Fruit fly (Drosophila melanogaster) whole organism, embryonic: ENCODE results near the gene CG8372.
A peak's percentile ranks its signal among the peaks of the same experiment; 100 is the strongest.

Experiments used
- BtbVII ChIP-seq: fragments of 200-800 bp; sonication (Bioruptor generic); optimal IDR thresholded peaks from 3 replicates; lab custom pipeline; 2017; ENCODE audit warnings: missing biosample characterization, mild to moderate bottlenecking, missing genetic modification characterization
- CG10431 ChIP-seq: fragments of 200-800 bp; sonication (Bioruptor generic); optimal IDR thresholded peaks from 3 replicates; lab custom pipeline; 2018; ENCODE audit warnings: missing biosample characterization, mild to moderate bottlenecking, missing genetic modification characterization
- CG10565 ChIP-seq: fragments of 200-800 bp; sonication (Bioruptor generic); optimal IDR thresholded peaks from 3 replicates; lab custom pipeline; 2016; ENCODE audit warnings: missing biosample characterization, mild to moderate bottlenecking, missing genetic modification characterization
- CG11456 ChIP-seq: fragments of 200-800 bp; sonication (Bioruptor generic); IDR thresholded peaks from 3 replicates; pipeline ENCODE4 v1.3.6; 2022; ENCODE audit warnings: missing biosample characterization, missing genetic modification characterization
- CG12155 ChIP-seq: fragments of 200-800 bp; sonication (Bioruptor generic); optimal IDR thresholded peaks from 3 replicates; lab custom pipeline; 2016; ENCODE audit warnings: missing biosample characterization, missing genetic modification characterization
- CG13775 ChIP-seq: fragments of 200-800 bp; sonication (Bioruptor generic); optimal IDR thresholded peaks from 3 replicates; lab custom pipeline; 2017; ENCODE audit warnings: missing biosample characterization, mild to moderate bottlenecking, missing genetic modification characterization
- CG15479 ChIP-seq: fragments of 200-800 bp; sonication (Bioruptor generic); optimal IDR thresholded peaks from 3 replicates; lab custom pipeline; 2019; ENCODE audit warnings: missing biosample characterization, mild to moderate bottlenecking, missing genetic modification characterization, moderate library complexity
- CG17802 ChIP-seq: fragments of 200-800 bp; sonication (Bioruptor generic); optimal IDR thresholded peaks from 2 replicates; lab custom pipeline; 2018; ENCODE audit warnings: missing biosample characterization, mild to moderate bottlenecking, missing genetic modification characterization, moderate library complexity
- CG18619 ChIP-seq: fragments of 200-800 bp; sonication (Bioruptor generic); optimal IDR thresholded peaks from 3 replicates; lab custom pipeline; 2017; ENCODE audit warnings: missing biosample characterization, mild to moderate bottlenecking, missing genetic modification characterization
- CG2120 ChIP-seq: fragments of 200-800 bp; sonication (Bioruptor generic); optimal IDR thresholded peaks from 3 replicates; lab custom pipeline; 2016; ENCODE audit warnings: missing biosample characterization, missing genetic modification characterization
- CG31365 ChIP-seq: fragments of 200-800 bp; sonication (Bioruptor generic); optimal IDR thresholded peaks from 2 replicates; lab custom pipeline; 2018; ENCODE audit warnings: missing biosample characterization, mild to moderate bottlenecking, missing genetic modification characterization
- CG31388 ChIP-seq: fragments of 200-800 bp; sonication (Bioruptor generic); optimal IDR thresholded peaks from 2 replicates; lab custom pipeline; 2016; ENCODE audit warnings: missing biosample characterization, missing genetic modification characterization
- CG3407 ChIP-seq: fragments of 200-800 bp; sonication (Bioruptor generic); optimal IDR thresholded peaks from 2 replicates; lab custom pipeline; 2018; ENCODE audit warnings: missing biosample characterization, mild to moderate bottlenecking, missing genetic modification characterization
- CG3847 ChIP-seq: fragments of 200-800 bp; sonication (Bioruptor generic); IDR thresholded peaks from 2 replicates; pipeline ENCODE4 v1.3.6; 2022; ENCODE audit warnings: missing biosample characterization, missing genetic modification characterization
- CG4360 ChIP-seq: fragments of 200-800 bp; sonication (Bioruptor generic); IDR thresholded peaks from 2 replicates; pipeline ENCODE4 v1.3.6; 2022; ENCODE audit warnings: missing biosample characterization, missing genetic modification characterization
- CG6254 ChIP-seq: fragments of 200-800 bp; sonication (Bioruptor generic); optimal IDR thresholded peaks from 3 replicates; lab custom pipeline; 2017; ENCODE audit warnings: mild to moderate bottlenecking, missing biosample characterization, missing genetic modification reagents, missing genetic modification characterization
- CG6272 ChIP-seq: fragments of 200-800 bp; sonication (Bioruptor generic); IDR thresholded peaks from 2 replicates; pipeline ENCODE4 v1.3.6; 2022; ENCODE audit warnings: missing biosample characterization, missing genetic modification characterization
- CG6683 ChIP-seq: fragments of 200-800 bp; sonication (Bioruptor generic); optimal IDR thresholded peaks from 2 replicates; lab custom pipeline; 2017; ENCODE audit warnings: missing biosample characterization, mild to moderate bottlenecking, missing genetic modification characterization, missing genetic modification reagents
- CG7987 ChIP-seq: fragments of 200-800 bp; sonication (Bioruptor generic); optimal IDR thresholded peaks from 2 replicates; lab custom pipeline; 2018; ENCODE audit warnings: missing biosample characterization, mild to moderate bottlenecking, missing genetic modification characterization, moderate library complexity
- CG9797 ChIP-seq: fragments of 200-800 bp; sonication (Bioruptor generic); optimal IDR thresholded peaks from 3 replicates; lab custom pipeline; 2018; ENCODE audit warnings: missing biosample characterization, mild to moderate bottlenecking, missing genetic modification characterization
- Fer3 ChIP-seq: fragments of 200-800 bp; sonication (Bioruptor generic); optimal IDR thresholded peaks from 2 replicates; lab custom pipeline; 2018; ENCODE audit warnings: missing biosample characterization, mild to moderate bottlenecking, missing genetic modification characterization, moderate library complexity
- Gsc ChIP-seq: fragments of 200-800 bp; sonication (Bioruptor generic); IDR thresholded peaks from 2 replicates; pipeline ENCODE4 v1.3.6; 2022; ENCODE audit warnings: missing biosample characterization, missing genetic modification characterization
- Jarid2 ChIP-seq: fragments of 200-800 bp; sonication (Bioruptor generic); optimal IDR thresholded peaks from 3 replicates; lab custom pipeline; 2017; ENCODE audit warnings: mild to moderate bottlenecking, missing biosample characterization, missing genetic modification reagents, missing genetic modification characterization
- Kr ChIP-seq: fragments of 200-800 bp; sonication (Bioruptor generic); optimal IDR thresholded peaks from 2 replicates; lab custom pipeline; 2017; ENCODE audit warnings: missing biosample characterization, mild to moderate bottlenecking, missing genetic modification characterization
- Lim3 ChIP-seq: fragments of 200-800 bp; sonication (Bioruptor generic); IDR thresholded peaks from 2 replicates; pipeline ENCODE4 v1.3.6; 2022; ENCODE audit warnings: missing biosample characterization, missing genetic modification characterization
- MBD-R2 ChIP-seq: fragments of 200-800 bp; sonication (Bioruptor generic); IDR thresholded peaks from 2 replicates; pipeline ENCODE4 v1.3.6; 2022; ENCODE audit warnings: missing biosample characterization, missing genetic modification characterization
- Mrtf ChIP-seq: fragments of 200-800 bp; sonication (Bioruptor generic); IDR thresholded peaks from 3 replicates; pipeline ENCODE4 v1.3.6; 2022; ENCODE audit warnings: missing biosample characterization, missing genetic modification characterization
- Neu2 ChIP-seq: fragments of 200-800 bp; sonication (Bioruptor generic); optimal IDR thresholded peaks from 3 replicates; lab custom pipeline; 2016; ENCODE audit warnings: missing biosample characterization, missing genetic modification characterization, borderline replicate concordance
- Oli ChIP-seq: fragments of 200-800 bp; sonication (Bioruptor generic); optimal IDR thresholded peaks from 2 replicates; lab custom pipeline; 2018; ENCODE audit warnings: missing biosample characterization, mild to moderate bottlenecking, missing genetic modification characterization, moderate library complexity
- Rfx ChIP-seq: fragments of 200-800 bp; sonication (Bioruptor generic); IDR thresholded peaks from 2 replicates; pipeline ENCODE4 v1.3.6; 2022; ENCODE audit warnings: missing biosample characterization, missing genetic modification characterization
- Side ChIP-seq: fragments of 200-800 bp; sonication (Bioruptor generic); optimal IDR thresholded peaks from 2 replicates; lab custom pipeline; 2016; ENCODE audit warnings: missing biosample characterization, missing genetic modification characterization
- Vsx1 ChIP-seq: fragments of 200-800 bp; sonication (Bioruptor generic); optimal IDR thresholded peaks from 2 replicates; lab custom pipeline; 2017; ENCODE audit warnings: missing biosample characterization, mild to moderate bottlenecking, missing genetic modification characterization, missing genetic modification reagents
- ato ChIP-seq: fragments of 200-800 bp; sonication (Bioruptor generic); IDR thresholded peaks from 2 replicates; pipeline ENCODE4 v1.3.6; 2022; ENCODE audit warnings: missing biosample characterization, missing genetic modification characterization; ENCODE audit not compliant: partially characterized antibody
- btn ChIP-seq: fragments of 200-800 bp; sonication (Bioruptor generic); optimal IDR thresholded peaks from 2 replicates; lab custom pipeline; 2016; ENCODE audit warnings: missing biosample characterization, missing genetic modification characterization
- ci ChIP-seq: fragments of 200-800 bp; sonication (Bioruptor generic); IDR thresholded peaks from 3 replicates; pipeline ENCODE4 v1.3.6; 2022; ENCODE audit warnings: missing biosample characterization, missing genetic modification characterization
- ewg ChIP-seq: fragments of 200-800 bp; sonication (Bioruptor generic); optimal IDR thresholded peaks from 3 replicates; lab custom pipeline; 2017; ENCODE audit warnings: mild to moderate bottlenecking, missing biosample characterization, missing genetic modification reagents, missing genetic modification characterization
- fd102C ChIP-seq: fragments of 200-800 bp; sonication (Bioruptor generic); optimal IDR thresholded peaks from 2 replicates; lab custom pipeline; 2018; ENCODE audit warnings: missing biosample characterization, mild to moderate bottlenecking, missing genetic modification characterization, moderate library complexity
- gcm2 ChIP-seq: fragments of 200-800 bp; sonication (Bioruptor generic); optimal IDR thresholded peaks from 2 replicates; lab custom pipeline; 2016; ENCODE audit warnings: missing biosample characterization, missing genetic modification characterization
- gsb ChIP-seq: fragments of 200-800 bp; sonication (Bioruptor generic); IDR thresholded peaks from 2 replicates; pipeline ENCODE4 v1.3.6; 2022; ENCODE audit warnings: missing biosample characterization, missing genetic modification characterization
- luna ChIP-seq: fragments of 200-800 bp; sonication (Bioruptor generic); optimal IDR thresholded peaks from 2 replicates; lab custom pipeline; 2016; ENCODE audit warnings: missing biosample characterization, missing genetic modification characterization
- pho ChIP-seq: fragments of 200-800 bp; sonication (Bioruptor generic); optimal IDR thresholded peaks from 2 replicates; lab custom pipeline; 2016; ENCODE audit warnings: missing biosample characterization, missing genetic modification characterization
- psq ChIP-seq: fragments of 200-800 bp; sonication (Bioruptor generic); optimal IDR thresholded peaks from 2 replicates; lab custom pipeline; 2017; ENCODE audit warnings: missing biosample characterization, missing genetic modification characterization
- pzg ChIP-seq: fragments of 200-800 bp; sonication (Bioruptor generic); optimal IDR thresholded peaks from 3 replicates; lab custom pipeline; 2018; ENCODE audit warnings: missing biosample characterization, mild to moderate bottlenecking, missing genetic modification characterization, moderate library complexity
- repo ChIP-seq: fragments of 200-800 bp; sonication (Bioruptor generic); optimal IDR thresholded peaks from 2 replicates; lab custom pipeline; 2016; ENCODE audit warnings: missing biosample characterization, missing genetic modification characterization
- sens-2 ChIP-seq: fragments of 200-800 bp; sonication (Bioruptor generic); IDR thresholded peaks from 2 replicates; pipeline ENCODE4 v1.3.6; 2022; ENCODE audit warnings: missing biosample characterization, missing genetic modification characterization
- tgo ChIP-seq: fragments of 200-800 bp; sonication (Bioruptor generic); IDR thresholded peaks from 3 replicates; pipeline ENCODE4 v1.3.6; 2022; ENCODE audit warnings: missing biosample characterization, missing genetic modification characterization
- tio ChIP-seq: fragments of 200-800 bp; sonication (Bioruptor generic); optimal IDR thresholded peaks from 2 replicates; lab custom pipeline; 2017; ENCODE audit warnings: missing biosample characterization, missing genetic modification characterization, inconsistent platforms
- trh ChIP-seq: fragments of 200-800 bp; sonication (Bioruptor generic); optimal IDR thresholded peaks from 2 replicates; lab custom pipeline; 2016; ENCODE audit warnings: missing biosample characterization, missing genetic modification characterization
- wek ChIP-seq: fragments of 200-800 bp; sonication (Bioruptor generic); optimal IDR thresholded peaks from 3 replicates; lab custom pipeline; 2018; ENCODE audit warnings: missing biosample characterization, mild to moderate bottlenecking, missing genetic modification characterization, moderate library complexity
- zfh1 ChIP-seq: fragments of 200-800 bp; sonication (Bioruptor generic); IDR thresholded peaks from 3 replicates; pipeline ENCODE4 v1.3.6; 2022; ENCODE audit warnings: missing biosample characterization, missing genetic modification characterization

CG8372 gene

DNA sequence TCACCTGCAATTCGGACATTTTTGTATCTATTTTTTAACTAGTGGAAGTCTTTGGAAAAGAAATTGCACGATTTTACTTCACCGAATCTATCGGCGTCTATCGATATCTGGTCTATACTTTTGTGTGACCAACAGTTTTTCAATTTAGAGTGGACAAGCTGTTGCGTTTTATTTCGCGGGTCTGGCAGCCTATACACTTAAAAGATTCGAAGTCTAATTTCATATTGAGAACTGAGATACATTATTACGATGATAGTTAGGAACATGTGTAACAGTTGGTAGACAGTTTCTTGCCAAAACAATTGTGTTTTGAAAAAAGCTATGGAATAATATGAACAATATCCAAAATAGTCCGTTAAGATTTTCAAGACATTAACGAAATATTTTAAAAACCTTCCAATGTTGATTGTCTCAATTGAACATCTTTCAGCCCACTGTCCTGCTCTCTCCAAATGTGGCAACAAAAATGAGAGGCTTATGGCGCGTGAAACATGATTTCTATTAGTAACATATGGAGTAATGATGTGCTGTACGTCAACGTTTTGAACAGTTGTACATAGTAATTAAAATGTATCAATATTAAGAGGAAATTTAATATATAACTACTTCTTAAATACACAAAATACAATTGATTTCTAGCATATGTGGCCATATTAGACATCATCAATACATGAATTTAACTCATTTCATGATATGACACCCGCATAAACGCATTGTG is 50.2 kb downstream of the CG8372 start, which contains the start of gene Acbp1 (continued):
- TF ChIP-seq Jarid2 (GFP tag; lab: Kevin White, UChicago) = no peak
- TF ChIP-seq CG6272 (GFP tag; lab: Robert Waterston, UW) = peak; percentile 91
- TF ChIP-seq trh (GFP tag; lab: Kevin White, UChicago) = peak; percentile 83
- TF ChIP-seq MBD-R2 (GFP tag; lab: Robert Waterston, UW) = peak; percentile 84
- TF ChIP-seq CG10565 (GFP tag; lab: Kevin White, UChicago) = peak; percentile 81
- TF ChIP-seq ci (GFP tag; lab: Robert Waterston, UW) = peak; percentile 95
- peak; percentile 69 for TF ChIP-seq Lim3 (GFP tag; lab: Robert Waterston, UW)
- peak; percentile 93 for TF ChIP-seq CG31365 (tag; lab: Kevin White, UChicago)
- TF ChIP-seq CG6683 (GFP tag; lab: Kevin White, UChicago) = peak; percentile 94
- peak; percentile 90 for TF ChIP-seq tgo (GFP tag; lab: Robert Waterston, UW)
- peak; percentile 98 for TF ChIP-seq CG2120 (GFP tag; lab: Kevin White, UChicago)
- peak; percentile 96 for TF ChIP-seq Vsx1 (GFP tag; lab: Kevin White, UChicago)
- TF ChIP-seq fd102C (GFP tag; lab: Kevin White, UChicago) = peak; percentile 94
- TF ChIP-seq CG3407 (GFP tag; lab: Kevin White, UChicago) = peak; percentile 91
- peak; percentile 86 for TF ChIP-seq btn (GFP tag; lab: Kevin White, UChicago)
- peak; percentile 99 for TF ChIP-seq BtbVII (GFP tag; lab: Kevin White, UChicago)
- TF ChIP-seq Mrtf (GFP tag; lab: Robert Waterston, UW) = peak; percentile 90
- peak; percentile 93 for TF ChIP-seq CG12155 (GFP tag; lab: Kevin White, UChicago)
- TF ChIP-seq sens-2 (GFP tag; lab: Robert Waterston, UW) = peak; percentile 89
- TF ChIP-seq CG9797 (GFP tag; lab: Kevin White, UChicago) = peak; percentile 89
- TF ChIP-seq gcm2 (GFP tag; lab: Kevin White, UChicago) = peak; percentile 82
- TF ChIP-seq Oli (tag; lab: Kevin White, UChicago) = peak; percentile 96
- TF ChIP-seq CG7987 (GFP tag; lab: Kevin White, UChicago) = peak; percentile 93
- peak; percentile 64 for TF ChIP-seq CG4360 (GFP tag; lab: Robert Waterston, UW)
- TF ChIP-seq CG10431 (GFP tag; lab: Kevin White, UChicago) = peak; percentile 94
- peak; percentile 88 for TF ChIP-seq ewg (GFP tag; lab: Kevin White, UChicago)
- TF ChIP-seq luna (GFP tag; lab: Kevin White, UChicago) = peak; percentile 90
- TF ChIP-seq ato (GFP tag; lab: Robert Waterston, UW) = peak; percentile 68
- TF ChIP-seq Gsc (GFP tag; lab: Robert Waterston, UW) = no peak
- peak; percentile 97 for TF ChIP-seq Side (GFP tag; lab: Kevin White, UChicago)
- TF ChIP-seq CG31388 (GFP tag; lab: Kevin White, UChicago) = peak; percentile 73
- TF ChIP-seq wek (GFP tag; lab: Kevin White, UChicago) = peak; percentile 91
- peak; percentile 97 for TF ChIP-seq pho (GFP tag; lab: Kevin White, UChicago)
- peak; percentile 85 for TF ChIP-seq gsb
- TF ChIP-seq CG15479 (GFP tag; lab: Kevin White, UChicago) = peak; percentile 33
- TF ChIP-seq CG13775 (GFP tag; lab: Kevin White, UChicago) = peak; percentile 97
- peak; percentile 96 for TF ChIP-seq CG18619 (GFP tag; lab: Kevin White, UChicago)
- peak; percentile 92 for TF ChIP-seq Rfx (GFP tag; lab: Robert Waterston, UW)
- TF ChIP-seq repo = peak; percentile 92
- TF ChIP-seq CG11456 = peak; percentile 91
- TF ChIP-seq Fer3 (tag; lab: Kevin White, UChicago) = peak; percentile 97
- TF ChIP-seq tio (GFP tag; lab: Kevin White, UChicago) = peak; percentile 91
- TF ChIP-seq CG17802 (tag; lab: Kevin White, UChicago) = peak; percentile 75
- TF ChIP-seq psq (GFP tag; lab: Kevin White, UChicago) = peak; percentile 64
- peak; percentile 94 for TF ChIP-seq pzg (GFP tag; lab: Kevin White, UChicago)
- TF ChIP-seq Kr (GFP tag; lab: Kevin White, UChicago) = peak; percentile 92
- TF ChIP-seq CG6254 (GFP tag; lab: Kevin White, UChicago) = peak; percentile 94
- TF ChIP-seq Neu2 = peak; percentile 89
- peak; percentile 91 for TF ChIP-seq zfh1 (GFP tag; lab: Robert Waterston, UW)
- TF ChIP-seq CG3847 (GFP tag; lab: Robert Waterston, UW) = peak; percentile 95
